Worm (Caenorhabditis elegans) whole organism, young adult: ENCODE results near the gene hal-2.

Experiments
- B0035.1 ChIP-seq: sonication (generic microtip); optimal IDR thresholded peaks from 2 replicates; lab custom pipeline; 2016; ENCODE audit warnings: missing genetic modification characterization, mild to moderate bottlenecking, missing compliant biosample characterization, missing genotype, missing genetic modification reagents
- B0261.1 ChIP-seq: sonication (generic microtip); optimal IDR thresholded peaks from 2 replicates; lab custom pipeline; 2016; ENCODE audit warnings: mild to moderate bottlenecking, missing genetic modification characterization, moderate library complexity, missing compliant biosample characterization
- D2030.7 ChIP-seq: fragments of 200-800 bp; sonication (Bioruptor generic); IDR thresholded peaks from 2 replicates; pipeline ENCODE4 v1.3.6; 2022; ENCODE audit warnings: missing genetic modification reagents, missing genetic modification characterization, missing compliant biosample characterization
- F10E7.11 ChIP-seq: sonication (generic microtip); optimal IDR thresholded peaks from 2 replicates; lab custom pipeline; 2017; ENCODE audit warnings: mild to moderate bottlenecking, missing genetic modification characterization, moderate library complexity, missing compliant biosample characterization
- F22D6.2 ChIP-seq: sonication (generic microtip); optimal IDR thresholded peaks from 2 replicates; lab custom pipeline; 2016; ENCODE audit warnings: mild to moderate bottlenecking, missing genetic modification characterization, missing compliant biosample characterization
- F33H1.4 ChIP-seq: fragments of 200-800 bp; sonication (Bioruptor generic); IDR thresholded peaks from 2 replicates; pipeline ENCODE4 v1.3.6; 2022; ENCODE audit warnings: missing genetic modification reagents, missing genetic modification characterization, missing compliant biosample characterization
- F39B2.1 ChIP-seq: fragments of 200-800 bp; sonication (Bioruptor generic); IDR thresholded peaks from 2 replicates; pipeline ENCODE4 v1.3.6; 2022; ENCODE audit warnings: missing genetic modification reagents, missing genetic modification characterization, missing compliant biosample characterization
- F49E8.2 ChIP-seq: sonication (generic microtip); optimal IDR thresholded peaks from 3 replicates; lab custom pipeline; 2017; ENCODE audit warnings: missing genetic modification characterization, mild to moderate bottlenecking, missing compliant biosample characterization, antibody characterized with exemption, moderate library complexity; ENCODE audit not compliant: insufficient read depth
- F52B5.7 ChIP-seq: sonication (generic microtip); optimal IDR thresholded peaks from 2 replicates; lab custom pipeline; 2016; ENCODE audit warnings: mild to moderate bottlenecking, missing genetic modification characterization, missing compliant biosample characterization
- F55B11.4 ChIP-seq: sonication (generic microtip); optimal IDR thresholded peaks from 2 replicates; lab custom pipeline; 2016; ENCODE audit warnings: missing compliant biosample characterization, missing genetic modification characterization, borderline replicate concordance; ENCODE audit not compliant: insufficient read depth
- F57C9.4 ChIP-seq: sonication (generic microtip); optimal IDR thresholded peaks from 2 replicates; lab custom pipeline; 2017; ENCODE audit warnings: mild to moderate bottlenecking, missing genetic modification characterization, missing compliant biosample characterization
- K11D2.4 ChIP-seq: fragments of 200-800 bp; sonication (Bioruptor generic); IDR thresholded peaks from 2 replicates; pipeline ENCODE4 v1.3.6; 2022; ENCODE audit warnings: missing genetic modification reagents, missing genetic modification characterization, missing compliant biosample characterization
- T26A5.8 ChIP-seq: sonication (generic microtip); optimal IDR thresholded peaks from 2 replicates; lab custom pipeline; 2016; ENCODE audit warnings: missing genetic modification characterization, missing compliant biosample characterization
- ZK185.1 ChIP-seq: sonication (generic microtip); optimal IDR thresholded peaks from 2 replicates; lab custom pipeline; 2016; ENCODE audit warnings: mild to moderate bottlenecking, missing genetic modification characterization, missing compliant biosample characterization; ENCODE audit not compliant: poor library complexity, severe bottlenecking
- atf-7 ChIP-seq: sonication (generic microtip); optimal IDR thresholded peaks from 2 replicates; lab custom pipeline; 2017; ENCODE audit warnings: mild to moderate bottlenecking, missing genetic modification characterization, missing compliant biosample characterization
- athp-1 ChIP-seq: sonication (generic microtip); optimal IDR thresholded peaks from 2 replicates; lab custom pipeline; 2017; ENCODE audit warnings: mild to moderate bottlenecking, missing genetic modification characterization, missing compliant biosample characterization
- bed-1 ChIP-seq: fragments of 200-800 bp; sonication (Bioruptor generic); IDR thresholded peaks from 2 replicates; pipeline ENCODE4 v1.3.6; 2022; ENCODE audit warnings: missing genetic modification reagents, missing genetic modification characterization, missing compliant biosample characterization
- bed-2 ChIP-seq: fragments of 200-800 bp; sonication (Bioruptor generic); IDR thresholded peaks from 2 replicates; pipeline ENCODE4 v1.3.6; 2022; ENCODE audit warnings: missing genetic modification reagents, missing genetic modification characterization, missing compliant biosample characterization
- ceh-100 ChIP-seq: fragments of 200-800 bp; sonication (Bioruptor generic); IDR thresholded peaks from 2 replicates; pipeline ENCODE4 v1.3.6; 2022; ENCODE audit warnings: missing genetic modification reagents, missing genetic modification characterization, missing compliant biosample characterization
- ceh-58 ChIP-seq: fragments of 200-800 bp; sonication (Bioruptor generic); IDR thresholded peaks from 2 replicates; pipeline ENCODE4 v1.3.6; 2022; ENCODE audit warnings: missing genetic modification characterization, missing compliant biosample characterization
- ceh-91 ChIP-seq: fragments of 200-800 bp; sonication (Bioruptor generic); IDR thresholded peaks from 2 replicates; pipeline ENCODE4 v1.3.6; 2022; ENCODE audit warnings: missing genetic modification reagents, missing genetic modification characterization, missing compliant biosample characterization
- chd-7 ChIP-seq: sonication (generic microtip); optimal IDR thresholded peaks from 2 replicates; lab custom pipeline; 2016; ENCODE audit warnings: mild to moderate bottlenecking, missing genetic modification characterization, moderate library complexity, missing compliant biosample characterization
- dox-1 ChIP-seq: fragments of 200-800 bp; sonication (Bioruptor generic); IDR thresholded peaks from 2 replicates; pipeline ENCODE4 v1.3.6; 2022; ENCODE audit warnings: missing genetic modification reagents, missing genetic modification characterization, missing compliant biosample characterization
- dpl-1 ChIP-seq: fragments of 150-350 bp; optimal IDR thresholded peaks from 2 replicates; lab custom pipeline; 2014; ENCODE audit warnings: missing biosample characterization, missing genetic modification reagents, missing genetic modification characterization
- efl-1 ChIP-seq: fragments of 150-350 bp; optimal IDR thresholded peaks from 2 replicates; lab custom pipeline; 2014; ENCODE audit warnings: missing biosample characterization, missing genetic modification reagents, missing genetic modification characterization
- egl-18 ChIP-seq: fragments of 200-800 bp; sonication (Bioruptor generic); IDR thresholded peaks from 2 replicates; pipeline ENCODE4 v1.3.6; 2022; ENCODE audit warnings: missing genetic modification reagents, missing genetic modification characterization, missing compliant biosample characterization
- egrh-3 ChIP-seq: fragments of 200-800 bp; sonication (Bioruptor generic); IDR thresholded peaks from 2 replicates; pipeline ENCODE4 v1.3.6; 2022; ENCODE audit warnings: missing genetic modification reagents, missing genetic modification characterization, missing compliant biosample characterization
- gei-17 ChIP-seq: fragments of 200-800 bp; sonication (Bioruptor generic); optimal IDR thresholded peaks from 2 replicates; lab custom pipeline; 2018; ENCODE audit warnings: mild to moderate bottlenecking, missing genetic modification characterization, missing compliant biosample characterization
- hlh-12 ChIP-seq: sonication (generic microtip); optimal IDR thresholded peaks from 2 replicates; lab custom pipeline; 2016; ENCODE audit warnings: missing genetic modification characterization, missing compliant biosample characterization
- hrde-1 ChIP-seq: sonication (generic microtip); optimal IDR thresholded peaks from 2 replicates; lab custom pipeline; 2016; ENCODE audit warnings: missing genetic modification characterization, mild to moderate bottlenecking, missing compliant biosample characterization, moderate library complexity, missing genotype, missing genetic modification reagents, borderline replicate concordance
- let-526 ChIP-seq: fragments of 200-800 bp; sonication (Bioruptor generic); IDR thresholded peaks from 2 replicates; pipeline ENCODE4 v1.3.6; 2022; ENCODE audit warnings: missing genetic modification reagents, missing genetic modification characterization, missing compliant biosample characterization
- let-607 ChIP-seq, 2 experiments: fragments of 200-800 bp in 1 of 2; sonication (Bioruptor generic) in 1 of 2; sonication (generic microtip) in 1 of 2; optimal IDR thresholded peaks; 2 replicates each; lab custom pipeline; 2016 to 2018; ENCODE audit warnings: mild to moderate bottlenecking in 2 of 2, missing compliant biosample characterization in 2 of 2, missing genetic modification characterization in 2 of 2, moderate library complexity in 2 of 2, missing genotype in 1 of 2
- lin-26 ChIP-seq: fragments of 200-800 bp; sonication (Bioruptor generic); IDR thresholded peaks from 2 replicates; pipeline ENCODE4 v1.3.6; 2022; ENCODE audit warnings: missing genetic modification reagents, missing genetic modification characterization, missing compliant biosample characterization
- lin-40 ChIP-seq: sonication (generic microtip); optimal IDR thresholded peaks from 2 replicates; lab custom pipeline; 2016; ENCODE audit warnings: missing genetic modification characterization, mild to moderate bottlenecking, missing compliant biosample characterization, missing genotype, missing genetic modification reagents
- lsl-1 ChIP-seq: fragments of 200-800 bp; sonication (Bioruptor generic); optimal IDR thresholded peaks from 2 replicates; lab custom pipeline; 2018; ENCODE audit warnings: mild to moderate bottlenecking, missing genetic modification characterization, moderate library complexity, missing compliant biosample characterization
- lsy-27 ChIP-seq: sonication (generic microtip); optimal IDR thresholded peaks from 2 replicates; lab custom pipeline; 2017; ENCODE audit warnings: missing genetic modification characterization, mild to moderate bottlenecking, missing compliant biosample characterization, antibody characterized with exemption, missing genotype, borderline replicate concordance; ENCODE audit not compliant: insufficient read depth
- madf-3 ChIP-seq: fragments of 200-800 bp; sonication (Bioruptor generic); IDR thresholded peaks from 2 replicates; pipeline ENCODE4 v1.3.6; 2022; ENCODE audit warnings: missing genetic modification reagents, missing genetic modification characterization, missing compliant biosample characterization
- mxl-1 ChIP-seq: sonication (generic microtip); optimal IDR thresholded peaks from 2 replicates; lab custom pipeline; 2016; ENCODE audit warnings: missing genetic modification characterization, missing compliant biosample characterization
- nhr-27 ChIP-seq: fragments of 200-800 bp; sonication (Bioruptor generic); optimal IDR thresholded peaks from 2 replicates; lab custom pipeline; 2018; ENCODE audit warnings: mild to moderate bottlenecking, missing genetic modification characterization, moderate library complexity, missing compliant biosample characterization
- rcor-1 ChIP-seq: fragments of 200-800 bp; sonication (Bioruptor generic); IDR thresholded peaks from 2 replicates; pipeline ENCODE4 v1.3.6; 2022; ENCODE audit warnings: missing genetic modification reagents, missing genetic modification characterization, missing compliant biosample characterization
- snpc-1.1 ChIP-seq: sonication (generic microtip); optimal IDR thresholded peaks from 2 replicates; lab custom pipeline; 2017; ENCODE audit warnings: missing genetic modification characterization, mild to moderate bottlenecking, missing compliant biosample characterization, antibody characterized with exemption, moderate library complexity, missing genotype, missing genetic modification reagents; ENCODE audit not compliant: insufficient read depth
- snpc-3.4 ChIP-seq: sonication (generic microtip); optimal IDR thresholded peaks from 2 replicates; lab custom pipeline; 2017; ENCODE audit warnings: missing genetic modification characterization, mild to moderate bottlenecking, missing compliant biosample characterization, antibody characterized with exemption, moderate library complexity, missing genotype, missing genetic modification reagents
- tbp1 ChIP-seq: fragments of 200-800 bp; sonication (Bioruptor generic); optimal IDR thresholded peaks from 2 replicates; lab custom pipeline; 2018; ENCODE audit warnings: mild to moderate bottlenecking, missing genetic modification characterization, missing compliant biosample characterization
- unc-62 ChIP-seq: fragments of 150-350 bp; optimal IDR thresholded peaks from 2 replicates; lab custom pipeline; 2014; ENCODE audit warnings: missing biosample characterization, missing genetic modification reagents, missing genetic modification characterization
- zfh-2 ChIP-seq: fragments of 200-800 bp; sonication (Bioruptor generic); conservative IDR thresholded peaks from 2 replicates; pipeline ENCODE4 v1.3.6; 2022; ENCODE audit warnings: missing genetic modification reagents, missing genetic modification characterization, missing compliant biosample characterization
- ztf-22 ChIP-seq: fragments of 200-800 bp; sonication (Bioruptor generic); optimal IDR thresholded peaks from 2 replicates; lab custom pipeline; 2018; ENCODE audit warnings: mild to moderate bottlenecking, missing genetic modification characterization, moderate library complexity, missing compliant biosample characterization
- ztf-28 ChIP-seq: fragments of 200-800 bp; sonication (Bioruptor generic); IDR thresholded peaks from 2 replicates; pipeline ENCODE4 v1.3.6; 2022; ENCODE audit warnings: missing genetic modification reagents, missing genetic modification characterization, missing compliant biosample characterization
- ztf-3 ChIP-seq: fragments of 200-800 bp; sonication (Bioruptor generic); optimal IDR thresholded peaks from 2 replicates; lab custom pipeline; 2018; ENCODE audit warnings: mild to moderate bottlenecking, missing genetic modification characterization, missing compliant biosample characterization

hal-2 gene

ce11 chrIII:10094538-10094937 lies 5.8 kb upstream of the hal-2 start (continued):
- TF ChIP-seq T26A5.8 (tag; lab: Kevin White, UChicago) (no peak), bed-1 (GFP tag; lab: Robert Waterston, UW) (no peak), dox-1 (GFP tag; lab: Robert Waterston, UW) (peak; percentile 13; the same call in 1 of the 2 replicates), D2030.7 (GFP tag; lab: Robert Waterston, UW) (no peak), athp-1 (tag; lab: Kevin White, UChicago) (no peak), snpc-1.1 (tag; lab: Kevin White, UChicago) (no peak), gei-17 (GFP tag; lab: Kevin White, UChicago) (no peak), egl-18 (GFP tag; lab: Robert Waterston, UW) (no peak), F49E8.2 (tag; lab: Kevin White, UChicago) (no peak), rcor-1 (GFP tag; lab: Robert Waterston, UW) (no peak), dpl-1 (no peak), hrde-1 (no peak), F10E7.11 (no peak), chd-7 (peak; percentile 23), B0035.1 (tag; lab: Kevin White, UChicago) (no peak), egrh-3 (GFP tag; lab: Robert Waterston, UW) (peak; percentile 88), ztf-22 (GFP tag; lab: Kevin White, UChicago) (no peak), unc-62 (GFP tag; lab: Kevin White, UChicago) (no peak), ceh-58 (GFP tag; lab: Robert Waterston, UW) (no peak), lsy-27 (no peak), madf-3 (GFP tag; lab: Robert Waterston, UW) (0 out of 2 replicates have a peak, but pooled peaks have one; percentile 51), F22D6.2 (tag; lab: Kevin White, UChicago) (no peak), mxl-1 (no peak), ZK185.1 (no peak), efl-1 (GFP tag; lab: Kevin White, UChicago) (peak; percentile 35), F52B5.7 (tag; lab: Kevin White, UChicago) (no peak), tbp1 (GFP tag; lab: Kevin White, UChicago) (no peak)

- TF ChIP-seq let-607 (tag; optimal IDR thresholded peaks at IDR 0.05; lab: Kevin White, UChicago) (no peak), F57C9.4 (tag; lab: Kevin White, UChicago) (no peak), let-526 (GFP tag; lab: Robert Waterston, UW) (no peak), ceh-91 (GFP tag; lab: Robert Waterston, UW) (no peak), F33H1.4 (GFP tag; lab: Robert Waterston, UW) (0 out of 2 replicates have a peak, but pooled peaks have one; percentile 18), zfh-2 (no peak), F55B11.4 (tag; lab: Kevin White, UChicago) (no peak), snpc-3.4 (tag; lab: Kevin White, UChicago) (no peak), B0261.1 (no peak), lsl-1 (GFP tag; lab: Kevin White, UChicago) (peak; percentile 42), bed-2 (GFP tag; lab: Robert Waterston, UW) (no peak), ceh-100 (no peak), F39B2.1 (no peak), atf-7 (no peak), K11D2.4 (GFP tag; lab: Robert Waterston, UW) (no peak), dpl-1 (peak; percentile 57), snpc-1.1 (tag; lab: Kevin White, UChicago) (no peak), nhr-27 (no peak), hrde-1 (no peak), ztf-28 (GFP tag; lab: Robert Waterston, UW) (no peak), hlh-12 (no peak), lin-26 (GFP tag; lab: Robert Waterston, UW) (no peak), ztf-3 (no peak), lin-40 (tag; lab: Kevin White, UChicago) (no peak)
Measured at ce11 chrIII:10093093-10093492, 4.4 kb upstream of the hal-2 start.
